Fruit fly (Drosophila melanogaster) whole organism, embryonic: Measurements from ENCODE around the gene AGO2.

Experiments
- Atf6 ChIP-seq: fragments of 200-800 bp; sonication (Bioruptor generic); IDR thresholded peaks from 2 replicates; pipeline ENCODE4 v1.3.6; 2022; ENCODE audit warnings: missing biosample characterization, missing genetic modification characterization
- Blimp-1 ChIP-seq: fragments of 200-800 bp; sonication (Bioruptor generic); optimal IDR thresholded peaks from 3 replicates; lab custom pipeline; 2018; ENCODE audit warnings: missing biosample characterization, missing genetic modification characterization, mild to moderate bottlenecking, moderate library complexity, missing genetic modification reagents
- CG10366 ChIP-seq: fragments of 200-800 bp; sonication (Bioruptor generic); IDR thresholded peaks from 2 replicates; pipeline ENCODE4 v1.3.6; 2022; ENCODE audit warnings: missing biosample characterization, missing genetic modification characterization
- CG13296 ChIP-seq: fragments of 200-800 bp; sonication (Bioruptor generic); optimal IDR thresholded peaks from 3 replicates; lab custom pipeline; 2018; ENCODE audit warnings: missing biosample characterization, mild to moderate bottlenecking, missing genetic modification characterization
- CG14014 ChIP-seq: fragments of 200-800 bp; sonication (Bioruptor generic); IDR thresholded peaks from 2 replicates; pipeline ENCODE4 v1.3.6; 2022; ENCODE audit warnings: missing biosample characterization, missing genetic modification characterization
- CG14710 ChIP-seq: fragments of 200-800 bp; sonication (Bioruptor generic); optimal IDR thresholded peaks from 3 replicates; lab custom pipeline; 2019; ENCODE audit warnings: missing biosample characterization, mild to moderate bottlenecking, missing genetic modification characterization, moderate library complexity
- CG16813 ChIP-seq: fragments of 200-800 bp; sonication (Bioruptor generic); IDR thresholded peaks from 3 replicates; pipeline ENCODE4 v1.3.6; 2022; ENCODE audit warnings: missing biosample characterization, missing genetic modification characterization; ENCODE audit not compliant: partially characterized antibody
- CG16863 ChIP-seq: fragments of 200-800 bp; sonication (Bioruptor generic); optimal IDR thresholded peaks from 3 replicates; lab custom pipeline; 2016; ENCODE audit warnings: missing biosample characterization, missing genetic modification characterization
- CG1832 ChIP-seq: fragments of 200-800 bp; sonication (Bioruptor generic); optimal IDR thresholded peaks from 2 replicates; lab custom pipeline; 2017; ENCODE audit warnings: missing biosample characterization, mild to moderate bottlenecking, missing genetic modification characterization, inconsistent platforms
- CG2875 ChIP-seq: fragments of 200-800 bp; sonication (Bioruptor generic); optimal IDR thresholded peaks from 2 replicates; lab custom pipeline; 2017; ENCODE audit warnings: missing biosample characterization, mild to moderate bottlenecking, missing genetic modification characterization, missing genetic modification reagents
- CG31388 ChIP-seq: fragments of 200-800 bp; sonication (Bioruptor generic); optimal IDR thresholded peaks from 2 replicates; lab custom pipeline; 2016; ENCODE audit warnings: missing biosample characterization, missing genetic modification characterization
- CG3995 ChIP-seq: fragments of 200-800 bp; sonication (Bioruptor generic); optimal IDR thresholded peaks from 3 replicates; lab custom pipeline; 2016; ENCODE audit warnings: missing biosample characterization, missing genetic modification characterization
- CG4617 ChIP-seq: fragments of 200-800 bp; sonication (Bioruptor generic); optimal IDR thresholded peaks from 3 replicates; lab custom pipeline; 2016; ENCODE audit warnings: missing biosample characterization, missing genetic modification characterization, borderline replicate concordance
- CG5245 ChIP-seq: fragments of 200-800 bp; sonication (Bioruptor generic); optimal IDR thresholded peaks from 3 replicates; lab custom pipeline; 2016; ENCODE audit warnings: missing biosample characterization, missing genetic modification characterization
- CG6654 ChIP-seq: fragments of 200-800 bp; sonication (Bioruptor generic); optimal IDR thresholded peaks from 2 replicates; lab custom pipeline; 2017; ENCODE audit warnings: missing biosample characterization, mild to moderate bottlenecking, missing genetic modification characterization
- CG6765 ChIP-seq: fragments of 200-800 bp; sonication (Bioruptor generic); optimal IDR thresholded peaks from 3 replicates; lab custom pipeline; 2017; ENCODE audit warnings: missing biosample characterization, mild to moderate bottlenecking, missing genetic modification characterization
- CG7987 ChIP-seq: fragments of 200-800 bp; sonication (Bioruptor generic); optimal IDR thresholded peaks from 2 replicates; lab custom pipeline; 2018; ENCODE audit warnings: missing biosample characterization, mild to moderate bottlenecking, missing genetic modification characterization, moderate library complexity
- CG8290 ChIP-seq, 3 experiments: fragments of 200-800 bp; sonication (Bioruptor generic); optimal IDR thresholded peaks; 2 replicates each; lab custom pipeline; 2016 to 2019; ENCODE audit warnings: missing biosample characterization in 3 of 3, missing genetic modification characterization in 3 of 3, mild to moderate bottlenecking in 2 of 3, moderate library complexity in 1 of 3
- CoRest ChIP-seq: fragments of 200-800 bp; sonication (Bioruptor generic); optimal IDR thresholded peaks from 3 replicates; lab custom pipeline; 2018; ENCODE audit warnings: missing biosample characterization, mild to moderate bottlenecking, missing genetic modification characterization, moderate library complexity
- Dip2 ChIP-seq: fragments of 200-800 bp; sonication (Bioruptor generic); IDR thresholded peaks from 2 replicates; pipeline ENCODE4 v1.3.6; 2022; ENCODE audit warnings: missing biosample characterization, missing genetic modification characterization
- Dll ChIP-seq: fragments of 200-800 bp; sonication (Bioruptor generic); IDR thresholded peaks from 4 replicates; pipeline ENCODE4 v1.3.6; 2022; ENCODE audit warnings: missing biosample characterization, missing genetic modification characterization; ENCODE audit not compliant: partially characterized antibody
- Dp ChIP-seq: fragments of 200-800 bp; sonication (Bioruptor generic); optimal IDR thresholded peaks from 2 replicates; lab custom pipeline; 2018; ENCODE audit warnings: missing biosample characterization, mild to moderate bottlenecking, missing genetic modification characterization, moderate library complexity
- HmgZ ChIP-seq: fragments of 200-800 bp; sonication (Bioruptor generic); optimal IDR thresholded peaks from 2 replicates; lab custom pipeline; 2018; ENCODE audit warnings: missing biosample characterization, mild to moderate bottlenecking, missing genetic modification characterization
- Hmx ChIP-seq: fragments of 200-800 bp; sonication (Bioruptor generic); optimal IDR thresholded peaks from 2 replicates; lab custom pipeline; 2016; ENCODE audit warnings: missing biosample characterization, missing genetic modification characterization
- Mad ChIP-seq: fragments of 200-800 bp; sonication (Bioruptor generic); optimal IDR thresholded peaks from 2 replicates; lab custom pipeline; 2016; ENCODE audit warnings: missing biosample characterization, missing genetic modification characterization
- Scr ChIP-seq: fragments of 200-800 bp; sonication (Bioruptor generic); IDR thresholded peaks from 2 replicates; pipeline ENCODE4 v1.3.6; 2022; ENCODE audit warnings: missing biosample characterization, missing genetic modification characterization; ENCODE audit not compliant: partially characterized antibody
- amos ChIP-seq: fragments of 200-800 bp; sonication (Bioruptor generic); IDR thresholded peaks from 2 replicates; pipeline ENCODE4 v1.3.6; 2022; ENCODE audit warnings: missing biosample characterization, missing genetic modification characterization; ENCODE audit not compliant: partially characterized antibody
- az2 ChIP-seq: fragments of 200-800 bp; sonication (Bioruptor generic); optimal IDR thresholded peaks from 3 replicates; lab custom pipeline; 2016; ENCODE audit warnings: missing biosample characterization, missing genetic modification characterization
- da ChIP-seq: fragments of 200-800 bp; sonication (Bioruptor generic); optimal IDR thresholded peaks from 2 replicates; lab custom pipeline; 2016; ENCODE audit warnings: missing biosample characterization, missing genetic modification characterization
- dan ChIP-seq: fragments of 200-800 bp; sonication (Bioruptor generic); IDR thresholded peaks from 2 replicates; pipeline ENCODE4 v1.3.6; 2022; ENCODE audit warnings: missing biosample characterization, missing genetic modification characterization
- dati ChIP-seq: fragments of 200-800 bp; sonication (Bioruptor generic); IDR thresholded peaks from 2 replicates; pipeline ENCODE4 v1.3.6; 2022; ENCODE audit warnings: missing biosample characterization, missing genetic modification characterization
- emc ChIP-seq: fragments of 200-800 bp; sonication (Bioruptor generic); optimal IDR thresholded peaks from 2 replicates; lab custom pipeline; 2016; ENCODE audit warnings: missing biosample characterization, missing genetic modification characterization
- gcm2 ChIP-seq: fragments of 200-800 bp; sonication (Bioruptor generic); optimal IDR thresholded peaks from 2 replicates; lab custom pipeline; 2016; ENCODE audit warnings: missing biosample characterization, missing genetic modification characterization
- grn ChIP-seq: fragments of 200-800 bp; sonication (Bioruptor generic); optimal IDR thresholded peaks from 3 replicates; lab custom pipeline; 2017; ENCODE audit warnings: missing biosample characterization, missing genetic modification characterization
- jigr1 ChIP-seq: fragments of 200-800 bp; sonication (Bioruptor generic); IDR thresholded peaks from 3 replicates; pipeline ENCODE4 v1.3.6; 2022; ENCODE audit warnings: missing biosample characterization, missing genetic modification characterization
- jing ChIP-seq: fragments of 200-800 bp; sonication (Bioruptor generic); optimal IDR thresholded peaks from 2 replicates; lab custom pipeline; 2018; ENCODE audit warnings: missing biosample characterization, mild to moderate bottlenecking, missing genetic modification characterization
- kay ChIP-seq: fragments of 200-800 bp; sonication (Bioruptor generic); optimal IDR thresholded peaks from 2 replicates; lab custom pipeline; 2016; ENCODE audit warnings: missing biosample characterization, missing genetic modification characterization
- klu ChIP-seq: fragments of 200-800 bp; sonication (Bioruptor generic); IDR thresholded peaks from 2 replicates; pipeline ENCODE4 v1.3.6; 2022; ENCODE audit warnings: missing biosample characterization, missing genetic modification characterization
- nom ChIP-seq: fragments of 200-800 bp; sonication (Bioruptor generic); optimal IDR thresholded peaks from 2 replicates; lab custom pipeline; 2017; ENCODE audit warnings: missing biosample characterization, missing genetic modification characterization, mild to moderate bottlenecking, moderate library complexity, missing genetic modification reagents
- pb ChIP-seq: fragments of 200-800 bp; sonication (Bioruptor generic); optimal IDR thresholded peaks from 3 replicates; lab custom pipeline; 2016; ENCODE audit warnings: missing biosample characterization, missing genetic modification characterization
- peb ChIP-seq: fragments of 200-800 bp; sonication (Bioruptor generic); IDR thresholded peaks from 2 replicates; pipeline ENCODE4 v1.3.6; 2022; ENCODE audit warnings: missing biosample characterization, missing genetic modification characterization
- pum ChIP-seq: fragments of 200-800 bp; sonication (Bioruptor generic); optimal IDR thresholded peaks from 2 replicates; lab custom pipeline; 2016; ENCODE audit warnings: missing biosample characterization, missing genetic modification characterization
- row ChIP-seq: fragments of 200-800 bp; sonication (Bioruptor generic); IDR thresholded peaks from 3 replicates; pipeline ENCODE4 v1.3.6; 2022; ENCODE audit warnings: missing biosample characterization, missing genetic modification characterization
- sim ChIP-seq: fragments of 200-800 bp; sonication (Bioruptor generic); IDR thresholded peaks from 2 replicates; pipeline ENCODE4 v1.3.6; 2022; ENCODE audit warnings: missing biosample characterization, missing genetic modification characterization
- slou ChIP-seq: fragments of 200-800 bp; sonication (Bioruptor generic); optimal IDR thresholded peaks from 3 replicates; lab custom pipeline; 2016; ENCODE audit warnings: missing biosample characterization, missing genetic modification characterization
- slp2 ChIP-seq: fragments of 200-800 bp; sonication (Bioruptor generic); optimal IDR thresholded peaks from 2 replicates; lab custom pipeline; 2016; ENCODE audit warnings: missing biosample characterization, missing genetic modification characterization
- stwl ChIP-seq: fragments of 200-800 bp; sonication (Bioruptor generic); optimal IDR thresholded peaks from 3 replicates; lab custom pipeline; 2018; ENCODE audit warnings: missing biosample characterization, mild to moderate bottlenecking, missing genetic modification characterization, moderate library complexity
- tap ChIP-seq: fragments of 200-800 bp; optimal IDR thresholded peaks from 3 replicates; lab custom pipeline; 2019; ENCODE audit warnings: missing biosample characterization, mild to moderate bottlenecking, missing genetic modification characterization, moderate library complexity
- toy ChIP-seq: fragments of 200-800 bp; sonication (Bioruptor generic); IDR thresholded peaks from 2 replicates; pipeline ENCODE4 v1.3.6; 2022; ENCODE audit warnings: missing biosample characterization, missing genetic modification characterization
- tup ChIP-seq: fragments of 200-800 bp; sonication (Bioruptor generic); optimal IDR thresholded peaks from 2 replicates; lab custom pipeline; 2016; ENCODE audit warnings: missing biosample characterization, mild to moderate bottlenecking, missing genetic modification characterization, moderate library complexity
- zfh1 ChIP-seq: fragments of 200-800 bp; sonication (Bioruptor generic); IDR thresholded peaks from 3 replicates; pipeline ENCODE4 v1.3.6; 2022; ENCODE audit warnings: missing biosample characterization, missing genetic modification characterization

Gene AGO2

dm6 chr3L:15523806-15524346 lies 30.0 kb upstream of the AGO2 start, which contains the start of gene CG7945 (continued):
- TF ChIP-seq pum (no peak), slp2 (no peak), grn (GFP tag; lab: Kevin White, UChicago) (no peak), Blimp-1 (GFP tag; lab: Kevin White, UChicago) (no peak), emc (GFP tag; lab: Kevin White, UChicago) (no peak), stwl (tag; lab: Kevin White, UChicago) (peak; percentile 87), da (GFP tag; lab: Kevin White, UChicago) (no peak), tap (tag; lab: Kevin White, UChicago) (no peak), tup (GFP tag; lab: Kevin White, UChicago) (no peak), slou (GFP tag; lab: Kevin White, UChicago) (no peak), klu (GFP tag; lab: Robert Waterston, UW) (no peak), CG1832 (GFP tag; lab: Kevin White, UChicago) (no peak), amos (peak; percentile 64; the same call in 1 of the 2 replicates), CG16813 (peak; percentile 59; the same call in 2 of the 3 replicates), CG4617 (GFP tag; lab: Kevin White, UChicago) (peak; percentile 66), CG8290 (GFP tag; optimal IDR thresholded peaks at IDR 0.05; lab: Kevin White, UChicago) (no peak), CG8290 (tag; optimal IDR thresholded peaks at IDR 0.05; lab: Kevin White, UChicago) (peak in 1 of 2 experiments; percentile 23), nom (no peak), CG31388 (no peak), peb (GFP tag; lab: Robert Waterston, UW) (no peak), Dll (GFP tag; lab: Robert Waterston, UW) (peak; percentile 68; the same call in 3 of the 4 replicates), CG13296 (GFP tag; lab: Kevin White, UChicago) (no peak), CG3995 (GFP tag; lab: Kevin White, UChicago) (no peak), CG5245 (GFP tag; lab: Kevin White, UChicago) (no peak), dati (GFP tag; lab: Robert Waterston, UW) (no peak), pb (no peak), row (GFP tag; lab: Robert Waterston, UW) (peak; percentile 17; the same call in 1 of the 3 replicates), CG14014 (GFP tag; lab: Robert Waterston, UW) (no peak), CG16863 (GFP tag; lab: Kevin White, UChicago) (no peak), toy (GFP tag; lab: Robert Waterston, UW) (no peak), jigr1 (no peak), HmgZ (tag; lab: Kevin White, UChicago) (peak; percentile 69), Mad (GFP tag; lab: Kevin White, UChicago) (no peak), Dip2 (GFP tag; lab: Robert Waterston, UW) (no peak), CG14710 (tag; lab: Kevin White, UChicago) (peak; percentile 100), kay (GFP tag; lab: Kevin White, UChicago) (no peak), dan (no peak), CG10366 (GFP tag; lab: Robert Waterston, UW) (no peak), Atf6 (GFP tag; lab: Robert Waterston, UW) (no peak), sim (GFP tag; lab: Robert Waterston, UW) (no peak), Scr (GFP tag; lab: Robert Waterston, UW) (peak; percentile 61), jing (GFP tag; lab: Kevin White, UChicago) (no peak), CoRest (tag; lab: Kevin White, UChicago) (peak; percentile 10), CG7987 (peak; percentile 23), CG6654 (no peak), gcm2 (GFP tag; lab: Kevin White, UChicago) (no peak), CG2875 (GFP tag; lab: Kevin White, UChicago) (no peak), Hmx (no peak), az2 (GFP tag; lab: Kevin White, UChicago) (no peak), Dp (peak; percentile 98), zfh1 (GFP tag; lab: Robert Waterston, UW) (no peak), CG6765 (GFP tag; lab: Kevin White, UChicago) (no peak)
